Fruit fly (Drosophila melanogaster) whole organism, prepupa: ENCODE results near the gene Ccz1.

ENCODE experiments used
- Blimp-1 ChIP-seq: fragments of 200-800 bp; sonication (Bioruptor generic); optimal IDR thresholded peaks from 3 replicates; lab custom pipeline; 2017; ENCODE audit warnings: missing biosample characterization, missing genetic modification characterization, mild to moderate bottlenecking, moderate library complexity, missing genetic modification reagents
- CG10631 ChIP-seq: fragments of 200-800 bp; sonication (Bioruptor generic); optimal IDR thresholded peaks from 2 replicates; lab custom pipeline; 2016; ENCODE audit warnings: missing biosample characterization, missing genetic modification characterization
- CG10669 ChIP-seq: fragments of 200-800 bp; sonication (Bioruptor generic); optimal IDR thresholded peaks from 3 replicates; lab custom pipeline; 2018; ENCODE audit warnings: missing biosample characterization, mild to moderate bottlenecking, missing genetic modification characterization, moderate library complexity
- CG11762 ChIP-seq: fragments of 200-800 bp; sonication (Bioruptor generic); optimal IDR thresholded peaks from 3 replicates; lab custom pipeline; 2016; ENCODE audit warnings: missing biosample characterization, missing genetic modification characterization; ENCODE audit not compliant: insufficient read depth
- CG11902 ChIP-seq: fragments of 200-800 bp; sonication (Bioruptor generic); optimal IDR thresholded peaks from 3 replicates; lab custom pipeline; 2016; ENCODE audit warnings: missing biosample characterization, missing genetic modification characterization
- CG31627 ChIP-seq: fragments of 200-800 bp; sonication (Bioruptor generic); optimal IDR thresholded peaks from 3 replicates; lab custom pipeline; 2016; ENCODE audit warnings: missing biosample characterization, missing genetic modification characterization
- CG32006 ChIP-seq: fragments of 200-800 bp; sonication (Bioruptor generic); optimal IDR thresholded peaks from 3 replicates; lab custom pipeline; 2017; ENCODE audit warnings: missing biosample characterization, mild to moderate bottlenecking, missing genetic modification characterization
- CG34406 ChIP-seq: fragments of 200-800 bp; sonication (Bioruptor generic); optimal IDR thresholded peaks from 3 replicates; lab custom pipeline; 2016; ENCODE audit warnings: missing biosample characterization, missing genetic modification characterization
- CG3919 ChIP-seq: fragments of 200-800 bp; sonication (Bioruptor generic); optimal IDR thresholded peaks from 3 replicates; lab custom pipeline; 2016; ENCODE audit warnings: missing biosample characterization, missing genetic modification characterization
- CG4318 ChIP-seq: fragments of 200-800 bp; sonication (Bioruptor generic); optimal IDR thresholded peaks from 3 replicates; lab custom pipeline; 2017; ENCODE audit warnings: missing biosample characterization, mild to moderate bottlenecking, missing genetic modification characterization
- CG6276 ChIP-seq: fragments of 200-800 bp; sonication (Bioruptor generic); optimal IDR thresholded peaks from 2 replicates; lab custom pipeline; 2017; ENCODE audit warnings: missing biosample characterization, mild to moderate bottlenecking, missing genetic modification characterization
- CG7368 ChIP-seq: fragments of 200-800 bp; sonication (Bioruptor generic); optimal IDR thresholded peaks from 3 replicates; lab custom pipeline; 2016; ENCODE audit warnings: missing biosample characterization, missing genetic modification characterization
- CG8319 ChIP-seq: fragments of 200-800 bp; sonication (Bioruptor generic); optimal IDR thresholded peaks from 3 replicates; lab custom pipeline; 2016; ENCODE audit warnings: missing biosample characterization, missing genetic modification characterization
- Eip75B ChIP-seq: fragments of 200-800 bp; sonication (Bioruptor generic); optimal IDR thresholded peaks from 3 replicates; lab custom pipeline; 2016; ENCODE audit warnings: missing biosample characterization, missing genetic modification characterization
- Ets21C ChIP-seq: fragments of 200-800 bp; sonication (Bioruptor generic); optimal IDR thresholded peaks from 3 replicates; lab custom pipeline; 2016; ENCODE audit warnings: missing biosample characterization, missing genetic modification characterization
- Ets96B ChIP-seq: fragments of 200-800 bp; optimal IDR thresholded peaks from 2 replicates; lab custom pipeline; 2019; ENCODE audit warnings: missing biosample characterization, mild to moderate bottlenecking, missing genetic modification characterization, moderate library complexity
- Hr38 ChIP-seq: sonication (Bioruptor generic); optimal IDR thresholded peaks from 2 replicates; lab custom pipeline; 2016; ENCODE audit warnings: missing biosample characterization, missing genetic modification characterization
- Hr4 ChIP-seq: fragments of 200-800 bp; sonication (Bioruptor generic); optimal IDR thresholded peaks from 3 replicates; lab custom pipeline; 2016; ENCODE audit warnings: missing biosample characterization, missing genetic modification characterization
- Lpt ChIP-seq: fragments of 200-800 bp; sonication (Bioruptor generic); optimal IDR thresholded peaks from 3 replicates; lab custom pipeline; 2016; ENCODE audit warnings: missing biosample characterization, missing genetic modification characterization
- Met ChIP-seq: fragments of 200-800 bp; sonication (Bioruptor generic); optimal IDR thresholded peaks from 3 replicates; lab custom pipeline; 2016; ENCODE audit warnings: missing biosample characterization, missing genetic modification characterization
- OdsH ChIP-seq: fragments of 200-800 bp; sonication (Bioruptor generic); optimal IDR thresholded peaks from 3 replicates; lab custom pipeline; 2016; ENCODE audit warnings: missing biosample characterization, missing genetic modification characterization
- Sox102F ChIP-seq: fragments of 200-800 bp; sonication (Bioruptor generic); optimal IDR thresholded peaks from 2 replicates; lab custom pipeline; 2016; ENCODE audit warnings: missing biosample characterization, mild to moderate bottlenecking, missing genetic modification characterization
- Sox14 ChIP-seq: fragments of 200-800 bp; sonication (Bioruptor generic); optimal IDR thresholded peaks from 3 replicates; lab custom pipeline; 2016; ENCODE audit warnings: missing biosample characterization, missing genetic modification characterization
- Sox15 ChIP-seq: fragments of 200-800 bp; sonication (Bioruptor generic); optimal IDR thresholded peaks from 3 replicates; lab custom pipeline; 2016; ENCODE audit warnings: missing biosample characterization, missing genetic modification characterization
- achi ChIP-seq: fragments of 200-800 bp; sonication (Bioruptor generic); optimal IDR thresholded peaks from 3 replicates; lab custom pipeline; 2016; ENCODE audit warnings: missing biosample characterization, missing genetic modification characterization
- cyc ChIP-seq: fragments of 200-800 bp; sonication (Bioruptor generic); optimal IDR thresholded peaks from 3 replicates; lab custom pipeline; 2016; ENCODE audit warnings: missing biosample characterization, missing genetic modification characterization
- dac ChIP-seq: fragments of 200-800 bp; sonication (Bioruptor generic); optimal IDR thresholded peaks from 2 replicates; lab custom pipeline; 2017; ENCODE audit warnings: missing biosample characterization, mild to moderate bottlenecking, missing genetic modification characterization
- dsx ChIP-seq: fragments of 200-800 bp; optimal IDR thresholded peaks from 3 replicates; lab custom pipeline; 2019; ENCODE audit warnings: missing biosample characterization, mild to moderate bottlenecking, missing genetic modification characterization, moderate library complexity; ENCODE audit not compliant: poor library complexity, severe bottlenecking
- eg ChIP-seq: fragments of 200-800 bp; sonication (Bioruptor generic); IDR thresholded peaks from 3 replicates; pipeline ENCODE4 v1.3.6; 2022; ENCODE audit warnings: missing biosample characterization, missing genetic modification characterization
- fd59A ChIP-seq: fragments of 200-800 bp; sonication (Bioruptor generic); optimal IDR thresholded peaks from 2 replicates; lab custom pipeline; 2017; ENCODE audit warnings: missing biosample characterization, mild to moderate bottlenecking, missing genetic modification characterization, missing genetic modification reagents
- lz ChIP-seq: fragments of 200-800 bp; sonication (Bioruptor generic); optimal IDR thresholded peaks from 3 replicates; lab custom pipeline; 2016; ENCODE audit warnings: missing biosample characterization, missing genetic modification characterization
- pdm3 ChIP-seq: fragments of 200-800 bp; sonication (Bioruptor generic); optimal IDR thresholded peaks from 3 replicates; lab custom pipeline; 2016; ENCODE audit warnings: missing biosample characterization, missing genetic modification characterization
- salr ChIP-seq, 2 experiments: fragments of 200-800 bp; sonication (Bioruptor generic); optimal IDR thresholded peaks; 3 replicates each; lab custom pipeline; 2016 to 2018; ENCODE audit warnings: missing biosample characterization in 2 of 2, missing genetic modification characterization in 2 of 2, mild to moderate bottlenecking in 1 of 2
- spab ChIP-seq: fragments of 200-800 bp; sonication (Bioruptor generic); optimal IDR thresholded peaks from 2 replicates; lab custom pipeline; 2017; ENCODE audit warnings: missing biosample characterization, mild to moderate bottlenecking, missing genetic modification characterization, missing genetic modification reagents
- ss ChIP-seq, 2 experiments: fragments of 200-800 bp; sonication (Bioruptor generic); optimal IDR thresholded peaks; 2 replicates in 1 of 2; 3 replicates in 1 of 2; lab custom pipeline; 2017 to 2018; ENCODE audit warnings: mild to moderate bottlenecking in 2 of 2, missing biosample characterization in 2 of 2, missing genetic modification characterization in 2 of 2, moderate library complexity in 1 of 2
- topi ChIP-seq: fragments of 200-800 bp; sonication (Bioruptor generic); optimal IDR thresholded peaks from 3 replicates; lab custom pipeline; 2016; ENCODE audit warnings: missing biosample characterization, missing genetic modification characterization
- vri ChIP-seq: fragments of 200-800 bp; sonication (Bioruptor generic); optimal IDR thresholded peaks from 3 replicates; lab custom pipeline; 2016; ENCODE audit warnings: missing biosample characterization, mild to moderate bottlenecking, missing genetic modification characterization

The Ccz1 gene

dm6 chr3L:3849763-3850162 lies 49.2 kb downstream of the Ccz1 start:
- TF ChIP-seq CG10669 (GFP tag; lab: Kevin White, UChicago) (no peak), CG31627 (no peak), Sox102F (GFP tag; lab: Kevin White, UChicago) (no peak), Ets96B (tag; lab: Kevin White, UChicago) (no peak), CG32006 (no peak), CG3919 (no peak), Met (GFP tag; lab: Kevin White, UChicago) (no peak), Sox15 (GFP tag; lab: Kevin White, UChicago) (no peak), CG10631 (GFP tag; lab: Kevin White, UChicago) (no peak), Blimp-1 (GFP tag; lab: Kevin White, UChicago) (no peak), Sox14 (no peak), spab (GFP tag; lab: Kevin White, UChicago) (no peak), Eip75B (no peak), dac (GFP tag; lab: Kevin White, UChicago) (no peak), ss (GFP tag; optimal IDR thresholded peaks at IDR 0.05; lab: Kevin White, UChicago) (no peak), achi (GFP tag; lab: Kevin White, UChicago) (no peak), CG11902 (GFP tag; lab: Kevin White, UChicago) (no peak)

dm6 chr3L:3848687-3849270 lies 50.2 kb downstream of the Ccz1 start:
- no peak for TF ChIP-seq Ets96B (tag; lab: Kevin White, UChicago)
- TF ChIP-seq dsx: no peak
- TF ChIP-seq CG34406 (GFP tag; lab: Kevin White, UChicago): no peak
- TF ChIP-seq CG10631 (GFP tag; lab: Kevin White, UChicago): no peak
- no peak for TF ChIP-seq lz (GFP tag; lab: Kevin White, UChicago)
- no peak for TF ChIP-seq pdm3 (GFP tag; lab: Kevin White, UChicago)
- TF ChIP-seq Hr4 (GFP tag; lab: Kevin White, UChicago): no peak
- TF ChIP-seq ss (GFP tag; optimal IDR thresholded peaks at IDR 0.05; lab: Kevin White, UChicago): no peak
- no peak for TF ChIP-seq CG6276 (GFP tag; lab: Kevin White, UChicago)
- TF ChIP-seq vri (GFP tag; lab: Kevin White, UChicago): no peak
- TF ChIP-seq Ets21C (GFP tag; lab: Kevin White, UChicago): no peak
- no peak for TF ChIP-seq eg
- TF ChIP-seq salr (GFP tag; optimal IDR thresholded peaks at IDR 0.05; lab: Kevin White, UChicago): no peak
- no peak for TF ChIP-seq CG8319 (GFP tag; lab: Kevin White, UChicago)
- TF ChIP-seq CG4318: no peak
- TF ChIP-seq CG11902 (GFP tag; lab: Kevin White, UChicago): no peak
- TF ChIP-seq Blimp-1 (GFP tag; lab: Kevin White, UChicago): no peak
- TF ChIP-seq achi (GFP tag; lab: Kevin White, UChicago): no peak
- no peak for TF ChIP-seq Met (GFP tag; lab: Kevin White, UChicago)
- TF ChIP-seq, all 60 proteins: peak for 0

- TF ChIP-seq OdsH: no peak
- TF ChIP-seq CG31627: no peak
- no peak for TF ChIP-seq CG8319 (GFP tag; lab: Kevin White, UChicago)
- TF ChIP-seq CG3919: no peak
- no peak for TF ChIP-seq CG11902 (GFP tag; lab: Kevin White, UChicago)
- no peak for TF ChIP-seq Lpt (GFP tag; lab: Kevin White, UChicago)
- TF ChIP-seq fd59A (GFP tag; lab: Kevin White, UChicago): no peak
- no peak for TF ChIP-seq topi
- no peak for TF ChIP-seq cyc (GFP tag; lab: Kevin White, UChicago)
- TF ChIP-seq Sox102F (GFP tag; lab: Kevin White, UChicago): no peak
- TF ChIP-seq Hr38: no peak
- no peak for TF ChIP-seq CG7368 (GFP tag; lab: Kevin White, UChicago)
- no peak for TF ChIP-seq CG11762 (GFP tag; lab: Kevin White, UChicago)
- no peak for TF ChIP-seq salr (GFP tag; optimal IDR thresholded peaks at IDR 0.05; lab: Kevin White, UChicago)
- no peak for TF ChIP-seq CG4318
These were observed 51.1 kb downstream of the Ccz1 start for dm6 chr3L:3847810-3848326.
